Worm (Caenorhabditis elegans): ENCODE results near the gene cisd-3.2.

- no peak for TF ChIP-seq pqm-1 (tag; optimal IDR thresholded peaks at IDR 0.05)
- TF ChIP-seq nhr-11 (tag; optimal IDR thresholded peaks at IDR 0.05), result no peak
Measured at ce11 chrIII:1558441-1559159, 18.3 kb downstream of the cisd-3.2 start, which contains the start of the genes eelo-1 and Y67D2.2.

Measured in whole organism, L4 larva.